Fruit fly (Drosophila melanogaster) whole organism: ENCODE measurements around the gene CAH8.

Experiments used
- pan ChIP-seq: fragments of >200 bp; optimal IDR thresholded peaks from 2 replicates; lab custom pipeline; 2017
- psq ChIP-seq: fragments of >200 bp; optimal IDR thresholded peaks from 2 replicates; lab custom pipeline; 2017
- usp ChIP-seq: fragments of >200 bp; optimal IDR thresholded peaks from 2 replicates; lab custom pipeline; 2017; ENCODE audit warnings: missing biosample characterization, missing genetic modification characterization, mixed read lengths

dm6 chr3R:22351396-22351795 lies 38.1 kb downstream of the CAH8 start, which contains the start of gene rdhB:
- no peak for TF ChIP-seq usp (GFP tag; lab: Kevin White, UChicago)
- TF ChIP-seq psq = no peak
- no peak for TF ChIP-seq pan
